Fruit fly (Drosophila melanogaster): ENCODE measurements around the gene heca.

Gene heca

dm6 chr3R:30256233-30256632 is 21.5 kb upstream of the heca start:
- TF ChIP-seq CG8478 (optimal IDR thresholded peaks at IDR 0.05), result no peak
- no peak for TF ChIP-seq CTCF (optimal IDR thresholded peaks at IDR 0.05)

dm6 chr3R:30257588-30257987 is 20.1 kb upstream of the heca start:
- TF ChIP-seq CTCF (optimal IDR thresholded peaks at IDR 0.05), result no peak
- no peak for TF ChIP-seq CG8478 (optimal IDR thresholded peaks at IDR 0.05)

- no peak for TF ChIP-seq CTCF (optimal IDR thresholded peaks at IDR 0.05)
- TF ChIP-seq CG8478 (optimal IDR thresholded peaks at IDR 0.05), result no peak
These were observed 19.3 kb upstream of the heca start for dm6 chr3R:30258298-30258990.

dm6 chr3R:30258991-30259351 is 18.8 kb upstream of the heca start:
- TF ChIP-seq CG8478 (optimal IDR thresholded peaks at IDR 0.05) (no peak), CTCF (optimal IDR thresholded peaks at IDR 0.05) (no peak)

- TF ChIP-seq CTCF (optimal IDR thresholded peaks at IDR 0.05) (no peak), CG8478 (optimal IDR thresholded peaks at IDR 0.05) (no peak)
These were observed 18.2 kb upstream of the heca start for dm6 chr3R:30259561-30259960.

dm6 chr3R:30261838-30262237 is 15.9 kb upstream of the heca start:
- TF ChIP-seq CTCF (optimal IDR thresholded peaks at IDR 0.05) (no peak), CG8478 (optimal IDR thresholded peaks at IDR 0.05) (no peak)

dm6 chr3R:30263708-30264107 is 14.0 kb upstream of the heca start:
- TF ChIP-seq CG8478 (optimal IDR thresholded peaks at IDR 0.05) (no peak), CTCF (optimal IDR thresholded peaks at IDR 0.05) (no peak)

dm6 chr3R:30264671-30265282 is 13.0 kb upstream of the heca start:
- TF ChIP-seq CTCF (optimal IDR thresholded peaks at IDR 0.05) (no peak), CG8478 (optimal IDR thresholded peaks at IDR 0.05) (no peak)

dm6 chr3R:30265420-30265819 is 12.3 kb upstream of the heca start:
- no peak for TF ChIP-seq CTCF (optimal IDR thresholded peaks at IDR 0.05)
- TF ChIP-seq CG8478 (optimal IDR thresholded peaks at IDR 0.05), result no peak

- no peak for TF ChIP-seq CG8478 (optimal IDR thresholded peaks at IDR 0.05)
- no peak for TF ChIP-seq CTCF (optimal IDR thresholded peaks at IDR 0.05)
These were observed 9.0 kb upstream of the heca start for dm6 chr3R:30268733-30269132.

- TF ChIP-seq CTCF (optimal IDR thresholded peaks at IDR 0.05) (no peak), CG8478 (optimal IDR thresholded peaks at IDR 0.05) (no peak)
These were observed 7.2 kb upstream of the heca start for dm6 chr3R:30270318-30271119.

dm6 chr3R:30271120-30271467 is 6.6 kb upstream of the heca start:
- no peak for TF ChIP-seq CTCF (optimal IDR thresholded peaks at IDR 0.05)
- TF ChIP-seq CG8478 (optimal IDR thresholded peaks at IDR 0.05), result no peak

dm6 chr3R:30272176-30272857 is 5.4 kb upstream of the heca start:
- TF ChIP-seq CG8478 (optimal IDR thresholded peaks at IDR 0.05), result no peak
- no peak for TF ChIP-seq CTCF (optimal IDR thresholded peaks at IDR 0.05)

dm6 chr3R:30272858-30273379 is 4.8 kb upstream of the heca start:
- no peak for TF ChIP-seq CG8478 (optimal IDR thresholded peaks at IDR 0.05)
- TF ChIP-seq CTCF (optimal IDR thresholded peaks at IDR 0.05), result no peak

- TF ChIP-seq CG8478 (optimal IDR thresholded peaks at IDR 0.05) (no peak), CTCF (optimal IDR thresholded peaks at IDR 0.05) (no peak)
These were observed 3.8 kb upstream of the heca start for dm6 chr3R:30273898-30274297.

All from S2 (cell line).